Fruit fly (Drosophila melanogaster) whole organism, pupa: ENCODE results near the gene Fad2.

Experiments
- CG10348 ChIP-seq: fragments of 200-800 bp; sonication (Bioruptor generic); IDR thresholded peaks from 2 replicates; pipeline ENCODE4 v1.3.6; 2022; ENCODE audit warnings: missing biosample characterization, missing genetic modification characterization
- CG12605 ChIP-seq: fragments of 200-800 bp; sonication (Bioruptor generic); IDR thresholded peaks from 2 replicates; pipeline ENCODE4 v1.3.6; 2022; ENCODE audit warnings: missing biosample characterization, missing genetic modification characterization
- CG13204 ChIP-seq: fragments of 200-800 bp; sonication (Bioruptor generic); optimal IDR thresholded peaks from 2 replicates; lab custom pipeline; 2018; ENCODE audit warnings: missing biosample characterization, mild to moderate bottlenecking, missing genetic modification characterization, moderate library complexity
- CG14655 ChIP-seq: fragments of 200-800 bp; sonication (Bioruptor generic); optimal IDR thresholded peaks from 3 replicates; lab custom pipeline; 2017; ENCODE audit warnings: mild to moderate bottlenecking, missing biosample characterization, missing genetic modification reagents, missing genetic modification characterization
- CG15710 ChIP-seq: fragments of 200-800 bp; sonication (Bioruptor generic); optimal IDR thresholded peaks from 2 replicates; lab custom pipeline; 2018; ENCODE audit warnings: missing biosample characterization, mild to moderate bottlenecking, missing genetic modification characterization, moderate library complexity
- CG17806 ChIP-seq: fragments of 200-800 bp; sonication (Bioruptor generic); optimal IDR thresholded peaks from 2 replicates; lab custom pipeline; 2018; ENCODE audit warnings: missing biosample characterization, mild to moderate bottlenecking, missing genetic modification characterization, moderate library complexity
- CG32121 ChIP-seq: fragments of 200-800 bp; sonication (Bioruptor generic); IDR thresholded peaks from 2 replicates; pipeline ENCODE4 v1.3.6; 2022; ENCODE audit warnings: missing biosample characterization, missing genetic modification characterization
- CG4496 ChIP-seq: fragments of 200-800 bp; sonication (Bioruptor generic); IDR thresholded peaks from 3 replicates; pipeline ENCODE4 v1.3.6; 2022; ENCODE audit warnings: missing biosample characterization, missing genetic modification characterization
- CG8159 ChIP-seq: fragments of 200-800 bp; sonication (Bioruptor generic); optimal IDR thresholded peaks from 3 replicates; lab custom pipeline; 2018; ENCODE audit warnings: missing biosample characterization, mild to moderate bottlenecking, missing genetic modification characterization, moderate library complexity
- CG8301 ChIP-seq: fragments of 200-800 bp; sonication (Bioruptor generic); optimal IDR thresholded peaks from 2 replicates; lab custom pipeline; 2018; ENCODE audit warnings: missing biosample characterization, mild to moderate bottlenecking, missing genetic modification characterization
- CG9948 ChIP-seq: fragments of 200-800 bp; sonication (Bioruptor generic); optimal IDR thresholded peaks from 2 replicates; lab custom pipeline; 2018; ENCODE audit warnings: missing biosample characterization, mild to moderate bottlenecking, missing genetic modification characterization, moderate library complexity
- D1 ChIP-seq: fragments of 200-800 bp; sonication (Bioruptor generic); optimal IDR thresholded peaks from 2 replicates; lab custom pipeline; 2018; ENCODE audit warnings: missing biosample characterization, mild to moderate bottlenecking, missing genetic modification characterization, moderate library complexity
- EcR ChIP-seq: fragments of 200-800 bp; sonication (Bioruptor generic); optimal IDR thresholded peaks from 3 replicates; lab custom pipeline; 2019; ENCODE audit warnings: missing biosample characterization, missing genetic modification characterization, mild to moderate bottlenecking, moderate library complexity, missing genetic modification reagents
- Ets98B ChIP-seq: fragments of 200-800 bp; sonication (Bioruptor generic); IDR thresholded peaks from 2 replicates; pipeline ENCODE4 v1.3.6; 2022; ENCODE audit warnings: missing biosample characterization, missing genetic modification characterization
- Pif1A ChIP-seq: fragments of 200-800 bp; sonication (Bioruptor generic); optimal IDR thresholded peaks from 3 replicates; lab custom pipeline; 2016; ENCODE audit warnings: missing biosample characterization, missing genetic modification characterization
- Pif1B ChIP-seq: fragments of 200-800 bp; sonication (Bioruptor generic); optimal IDR thresholded peaks from 3 replicates; lab custom pipeline; 2016; ENCODE audit warnings: missing biosample characterization, missing genetic modification characterization
- Snoo ChIP-seq: fragments of 200-800 bp; sonication (Bioruptor generic); optimal IDR thresholded peaks from 3 replicates; lab custom pipeline; 2017; ENCODE audit warnings: missing biosample characterization, mild to moderate bottlenecking, missing genetic modification characterization, inconsistent platforms
- fd96Ca ChIP-seq: fragments of 200-800 bp; sonication (Bioruptor generic); IDR thresholded peaks from 3 replicates; pipeline ENCODE4 v1.3.6; 2022; ENCODE audit warnings: missing biosample characterization, missing genetic modification characterization
- gl ChIP-seq: fragments of 200-800 bp; sonication (Bioruptor generic); optimal IDR thresholded peaks from 2 replicates; lab custom pipeline; 2018; ENCODE audit warnings: missing biosample characterization, mild to moderate bottlenecking, missing genetic modification characterization
- rn ChIP-seq: fragments of 200-800 bp; sonication (Bioruptor generic); IDR thresholded peaks from 2 replicates; pipeline ENCODE4 v1.3.6; 2022; ENCODE audit warnings: missing biosample characterization, missing genetic modification characterization

The Fad2 gene

dm6 chr3L:10988559-10988958 lies 34.8 kb upstream of the Fad2 start:
- no peak for TF ChIP-seq CG12605 (GFP tag; lab: Robert Waterston, UW)
- TF ChIP-seq CG10348 (GFP tag; lab: Robert Waterston, UW) = no peak
- no peak for TF ChIP-seq CG4496 (GFP tag; lab: Robert Waterston, UW)
- TF ChIP-seq CG8159 (tag; lab: Kevin White, UChicago) = no peak
- TF ChIP-seq D1 (tag; lab: Kevin White, UChicago) = no peak
- no peak for TF ChIP-seq Snoo (tag; lab: Kevin White, UChicago)
- no peak for TF ChIP-seq CG15710 (tag; lab: Kevin White, UChicago)
- TF ChIP-seq CG8301 = no peak
- TF ChIP-seq fd96Ca (GFP tag; lab: Robert Waterston, UW) = no peak
- no peak for TF ChIP-seq CG32121 (GFP tag; lab: Robert Waterston, UW)
- no peak for TF ChIP-seq CG13204 (GFP tag; lab: Kevin White, UChicago)
- no peak for TF ChIP-seq gl (tag; lab: Kevin White, UChicago)
- no peak for TF ChIP-seq CG17806 (tag; lab: Kevin White, UChicago)
- TF ChIP-seq Ets98B (GFP tag; lab: Robert Waterston, UW) = no peak
- TF ChIP-seq, all 21 proteins: peak for 0

dm6 chr3L:10989305-10989704 lies 34.0 kb upstream of the Fad2 start:
- no peak for TF ChIP-seq Pif1B (GFP tag; lab: Kevin White, UChicago)
- no peak for TF ChIP-seq Snoo (tag; lab: Kevin White, UChicago)
- TF ChIP-seq CG10348 (GFP tag; lab: Robert Waterston, UW) = no peak
- no peak for TF ChIP-seq CG14655 (GFP tag; lab: Kevin White, UChicago)
- no peak for TF ChIP-seq gl (tag; lab: Kevin White, UChicago)
- no peak for TF ChIP-seq CG4496 (GFP tag; lab: Robert Waterston, UW)
- no peak for TF ChIP-seq EcR
- no peak for TF ChIP-seq rn
- no peak for TF ChIP-seq CG12605 (GFP tag; lab: Robert Waterston, UW)

- TF ChIP-seq rn = 0 out of 2 replicates have a peak, but pooled peaks have one; percentile 22
- no peak for TF ChIP-seq CG12605 (GFP tag; lab: Robert Waterston, UW)
- TF ChIP-seq gl (tag; lab: Kevin White, UChicago) = no peak
- TF ChIP-seq Snoo (tag; lab: Kevin White, UChicago) = no peak
- TF ChIP-seq Ets98B (GFP tag; lab: Robert Waterston, UW) = 0 out of 2 replicates have a peak, but pooled peaks have one; percentile 7
- TF ChIP-seq Pif1B (GFP tag; lab: Kevin White, UChicago) = no peak
- peak; percentile 10 for TF ChIP-seq Pif1A
Observed at dm6 chr3L:10989873-10990272, 33.5 kb upstream of the Fad2 start.

dm6 chr3L:10991242-10992021 lies 31.9 kb upstream of the Fad2 start:
- no peak for TF ChIP-seq CG9948
- TF ChIP-seq CG13204 (GFP tag; lab: Kevin White, UChicago) = peak; percentile 33

dm6 chr3L:10997240-10997830 lies 26.0 kb upstream of the Fad2 start:
- TF ChIP-seq CG4496 (GFP tag; lab: Robert Waterston, UW) (no peak), D1 (tag; lab: Kevin White, UChicago) (no peak), fd96Ca (GFP tag; lab: Robert Waterston, UW) (no peak), CG10348 (GFP tag; lab: Robert Waterston, UW) (no peak), gl (tag; lab: Kevin White, UChicago) (no peak), CG14655 (GFP tag; lab: Kevin White, UChicago) (no peak), CG17806 (tag; lab: Kevin White, UChicago) (no peak), Pif1B (GFP tag; lab: Kevin White, UChicago) (no peak), CG8159 (tag; lab: Kevin White, UChicago) (no peak), CG13204 (GFP tag; lab: Kevin White, UChicago) (no peak), rn (no peak)

dm6 chr3L:10999558-10999957 lies 23.8 kb upstream of the Fad2 start:
- TF ChIP-seq CG8301 = no peak
- TF ChIP-seq EcR = no peak
- TF ChIP-seq Snoo (tag; lab: Kevin White, UChicago) = no peak
- no peak for TF ChIP-seq Pif1B (GFP tag; lab: Kevin White, UChicago)
- TF ChIP-seq rn = no peak
- TF ChIP-seq CG17806 (tag; lab: Kevin White, UChicago) = no peak
- no peak for TF ChIP-seq CG12605 (GFP tag; lab: Robert Waterston, UW)
- TF ChIP-seq CG14655 (GFP tag; lab: Kevin White, UChicago) = no peak
- TF ChIP-seq CG8159 (tag; lab: Kevin White, UChicago) = no peak
- no peak for TF ChIP-seq D1 (tag; lab: Kevin White, UChicago)
- no peak for TF ChIP-seq Pif1A

- TF ChIP-seq CG13204 (GFP tag; lab: Kevin White, UChicago) (no peak), EcR (no peak), Snoo (tag; lab: Kevin White, UChicago) (no peak), CG4496 (GFP tag; lab: Robert Waterston, UW) (no peak), CG17806 (tag; lab: Kevin White, UChicago) (no peak), Ets98B (GFP tag; lab: Robert Waterston, UW) (no peak)
Observed at dm6 chr3L:11001719-11002118, 21.6 kb upstream of the Fad2 start.
